Worm (Caenorhabditis elegans) whole organism, mixed stage, embryonic: Measurements from ENCODE around the gene nhr-156.

Source experiments
- M03D4.4 ChIP-seq: sonication (generic microtip); optimal IDR thresholded peaks from 2 replicates; lab custom pipeline; 2017; ENCODE audit warnings: mild to moderate bottlenecking, missing genetic modification characterization, missing compliant biosample characterization
- bed-3 ChIP-seq: fragments of 200-800 bp; sonication (Bioruptor generic); optimal IDR thresholded peaks from 3 replicates; lab custom pipeline; 2018; ENCODE audit warnings: mild to moderate bottlenecking, missing genetic modification characterization, moderate library complexity, missing compliant biosample characterization
- blmp-1 ChIP-seq: fragments of 150-350 bp; optimal IDR thresholded peaks from 2 replicates; lab custom pipeline; 2014; ENCODE audit warnings: missing biosample characterization, missing genetic modification characterization
- ceh-39 ChIP-seq: fragments of 150-350 bp; optimal IDR thresholded peaks from 2 replicates; lab custom pipeline; 2014; ENCODE audit warnings: missing biosample characterization, missing genetic modification characterization
- ceh-43 ChIP-seq: fragments of 200-800 bp; sonication (Bioruptor generic); optimal IDR thresholded peaks from 2 replicates; lab custom pipeline; 2018; ENCODE audit warnings: mild to moderate bottlenecking, missing genetic modification characterization, moderate library complexity, missing compliant biosample characterization
- ceh-83 ChIP-seq: fragments of 200-800 bp; sonication (Bioruptor generic); optimal IDR thresholded peaks from 2 replicates; lab custom pipeline; 2018; ENCODE audit warnings: mild to moderate bottlenecking, missing genetic modification characterization, missing compliant biosample characterization
- ces-1 ChIP-seq: fragments of 150-350 bp; optimal IDR thresholded peaks from 2 replicates; lab custom pipeline; 2014; ENCODE audit warnings: missing biosample characterization, missing genetic modification reagents, missing genetic modification characterization
- cnd-1 ChIP-seq: fragments of 200-800 bp; sonication (Bioruptor generic); optimal IDR thresholded peaks from 2 replicates; lab custom pipeline; 2018; ENCODE audit warnings: mild to moderate bottlenecking, missing genetic modification characterization, missing compliant biosample characterization
- drap-1 ChIP-seq: fragments of 200-800 bp; sonication (Bioruptor generic); optimal IDR thresholded peaks from 3 replicates; lab custom pipeline; 2018; ENCODE audit warnings: mild to moderate bottlenecking, missing genetic modification characterization, missing compliant biosample characterization
- elt-1 ChIP-seq: sonication (generic microtip); optimal IDR thresholded peaks from 2 replicates; lab custom pipeline; 2017; ENCODE audit warnings: missing genetic modification characterization, mild to moderate bottlenecking, missing compliant biosample characterization, antibody characterized with exemption, moderate library complexity, borderline replicate concordance; ENCODE audit not compliant: insufficient read depth
- elt-3 ChIP-seq: fragments of 150-350 bp; optimal IDR thresholded peaks from 2 replicates; lab custom pipeline; 2014; ENCODE audit warnings: missing biosample characterization, missing genetic modification characterization
- flh-1 ChIP-seq: fragments of 200-800 bp; sonication (Bioruptor generic); optimal IDR thresholded peaks from 2 replicates; lab custom pipeline; 2018; ENCODE audit warnings: mild to moderate bottlenecking, missing genetic modification characterization, moderate library complexity, missing compliant biosample characterization
- hlh-1 ChIP-seq: fragments of 150-350 bp; optimal IDR thresholded peaks from 2 replicates; lab custom pipeline; 2014; ENCODE audit warnings: missing biosample characterization, missing genetic modification reagents, missing genetic modification characterization
- lin-13 ChIP-seq: fragments of 150-350 bp; optimal IDR thresholded peaks from 2 replicates; lab custom pipeline; 2014; ENCODE audit warnings: missing biosample characterization, missing genetic modification characterization
- lin-32 ChIP-seq: fragments of 200-800 bp; sonication (Bioruptor generic); optimal IDR thresholded peaks from 2 replicates; lab custom pipeline; 2018; ENCODE audit warnings: mild to moderate bottlenecking, missing genetic modification characterization, missing compliant biosample characterization
- lsy-2 ChIP-seq: fragments of 150-350 bp; optimal IDR thresholded peaks from 2 replicates; lab custom pipeline; 2014; ENCODE audit warnings: missing biosample characterization, missing genetic modification characterization
- mab-5 ChIP-seq: fragments of 150-350 bp; optimal IDR thresholded peaks from 2 replicates; lab custom pipeline; 2014; ENCODE audit warnings: missing biosample characterization, missing genetic modification characterization
- mep-1 ChIP-seq: fragments of 150-350 bp; optimal IDR thresholded peaks from 2 replicates; lab custom pipeline; 2017; ENCODE audit warnings: missing biosample characterization, missing genetic modification reagents, missing genetic modification characterization, inconsistent platforms
- mls-2 ChIP-seq: sonication (generic microtip); optimal IDR thresholded peaks from 2 replicates; lab custom pipeline; 2016; ENCODE audit warnings: mild to moderate bottlenecking, missing genetic modification characterization, moderate library complexity, missing compliant biosample characterization
- nhr-12 ChIP-seq: fragments of 150-350 bp; optimal IDR thresholded peaks from 2 replicates; lab custom pipeline; 2014; ENCODE audit warnings: missing biosample characterization, missing genetic modification characterization
- nhr-2 ChIP-seq: fragments of 150-350 bp; optimal IDR thresholded peaks from 2 replicates; lab custom pipeline; 2014; ENCODE audit warnings: missing biosample characterization, missing genetic modification characterization
- nhr-237 ChIP-seq: fragments of 150-350 bp; optimal IDR thresholded peaks from 2 replicates; lab custom pipeline; 2014; ENCODE audit warnings: missing biosample characterization, missing genetic modification characterization
- nhr-28 ChIP-seq: fragments of 150-350 bp; optimal IDR thresholded peaks from 2 replicates; lab custom pipeline; 2014; ENCODE audit warnings: missing biosample characterization, missing genetic modification characterization
- nhr-76 ChIP-seq: sonication (generic microtip); optimal IDR thresholded peaks from 2 replicates; lab custom pipeline; 2017; ENCODE audit warnings: missing biosample characterization, missing genetic modification characterization
- pha-4 ChIP-seq: fragments of 150-350 bp; optimal IDR thresholded peaks from 2 replicates; lab custom pipeline; 2018; ENCODE audit warnings: missing biosample characterization, missing genetic modification reagents, missing genetic modification characterization
- snpc-4 ChIP-seq: fragments of 150-350 bp; optimal IDR thresholded peaks from 2 replicates; lab custom pipeline; 2014; ENCODE audit warnings: missing biosample characterization, missing genetic modification characterization
- sptf-1 ChIP-seq: sonication (generic microtip); optimal IDR thresholded peaks from 2 replicates; lab custom pipeline; 2017; ENCODE audit warnings: mild to moderate bottlenecking, missing genetic modification characterization, moderate library complexity, missing compliant biosample characterization
- tbx-8 ChIP-seq: fragments of 200-800 bp; sonication (Bioruptor generic); optimal IDR thresholded peaks from 2 replicates; lab custom pipeline; 2018; ENCODE audit warnings: mild to moderate bottlenecking, missing genetic modification characterization, moderate library complexity, missing compliant biosample characterization
- unc-39 ChIP-seq: fragments of 150-350 bp; optimal IDR thresholded peaks from 2 replicates; lab custom pipeline; 2014; ENCODE audit warnings: missing biosample characterization, missing genetic modification characterization
- unc-62 ChIP-seq: fragments of 150-350 bp; optimal IDR thresholded peaks from 2 replicates; lab custom pipeline; 2014; ENCODE audit warnings: missing biosample characterization, missing genetic modification reagents, missing genetic modification characterization
- zip-8 ChIP-seq: fragments of 150-350 bp; optimal IDR thresholded peaks from 2 replicates; lab custom pipeline; 2014; ENCODE audit warnings: missing biosample characterization, missing genetic modification characterization
- ztf-11 ChIP-seq: fragments of 150-350 bp; optimal IDR thresholded peaks from 2 replicates; lab custom pipeline; 2014; ENCODE audit warnings: missing biosample characterization, missing genetic modification characterization

Gene nhr-156

ce11 chrV:3912472-3912871 lies 6.6 kb downstream of the nhr-156 start, which contains the start of gene srx-68:
Gene srx-68, plus strand, starts transcription at chrV:3912772.
- TF ChIP-seq blmp-1 (tag; lab: Kevin White, UChicago) (no peak), mls-2 (tag; lab: Kevin White, UChicago) (no peak), bed-3 (GFP tag; lab: Kevin White, UChicago) (no peak), drap-1 (GFP tag; lab: Kevin White, UChicago) (no peak), ces-1 (GFP tag; lab: Kevin White, UChicago) (no peak), mep-1 (no peak), elt-1 (tag; lab: Kevin White, UChicago) (no peak), hlh-1 (tag; lab: Kevin White, UChicago) (no peak), nhr-237 (tag; lab: Kevin White, UChicago) (no peak), M03D4.4 (tag; lab: Kevin White, UChicago) (no peak), lsy-2 (tag; lab: Kevin White, UChicago) (no peak), ceh-39 (no peak), unc-39 (tag; lab: Kevin White, UChicago) (no peak), zip-8 (no peak), ceh-83 (GFP tag; lab: Kevin White, UChicago) (no peak), ztf-11 (tag; lab: Kevin White, UChicago) (no peak), lin-13 (tag; lab: Kevin White, UChicago) (no peak), nhr-2 (no peak), nhr-12 (tag; lab: Kevin White, UChicago) (no peak)

- TF ChIP-seq unc-39 (tag; lab: Kevin White, UChicago) (no peak), lin-32 (GFP tag; lab: Kevin White, UChicago) (no peak), snpc-4 (tag; lab: Kevin White, UChicago) (no peak), M03D4.4 (tag; lab: Kevin White, UChicago) (no peak), tbx-8 (GFP tag; lab: Kevin White, UChicago) (no peak), mab-5 (tag; lab: Kevin White, UChicago) (no peak), sptf-1 (tag; lab: Kevin White, UChicago) (no peak)
Observed at ce11 chrV:3913131-3913530, 7.2 kb downstream of the nhr-156 start.

ce11 chrV:3916480-3916879 lies 10.6 kb downstream of the nhr-156 start, which contains the start of gene srx-67:
Gene srx-67, plus strand, starts transcription at chrV:3916780.
- TF ChIP-seq mls-2 (tag; lab: Kevin White, UChicago): no peak
- TF ChIP-seq nhr-12 (tag; lab: Kevin White, UChicago): no peak
- TF ChIP-seq ztf-11 (tag; lab: Kevin White, UChicago): no peak

ce11 chrV:3919289-3919688 lies 13.4 kb downstream of the nhr-156 start, which contains the start of gene srx-66:
Gene srx-66, plus strand, starts transcription at chrV:3919589.
- TF ChIP-seq ces-1 (GFP tag; lab: Kevin White, UChicago) (no peak), hlh-1 (tag; lab: Kevin White, UChicago) (no peak), elt-3 (no peak), mep-1 (no peak), lsy-2 (tag; lab: Kevin White, UChicago) (no peak), ceh-43 (GFP tag; lab: Kevin White, UChicago) (no peak), blmp-1 (tag; lab: Kevin White, UChicago) (no peak), nhr-12 (tag; lab: Kevin White, UChicago) (no peak), zip-8 (no peak), ztf-11 (tag; lab: Kevin White, UChicago) (no peak)

- TF ChIP-seq lin-13 (tag; lab: Kevin White, UChicago): no peak
- no peak for TF ChIP-seq flh-1 (GFP tag; lab: Kevin White, UChicago)
- TF ChIP-seq blmp-1 (tag; lab: Kevin White, UChicago): no peak
- no peak for TF ChIP-seq unc-39 (tag; lab: Kevin White, UChicago)
- no peak for TF ChIP-seq unc-62 (GFP tag; lab: Kevin White, UChicago)
- TF ChIP-seq nhr-28 (tag; lab: Kevin White, UChicago): no peak
- TF ChIP-seq mls-2 (tag; lab: Kevin White, UChicago): no peak
- TF ChIP-seq cnd-1: no peak
- no peak for TF ChIP-seq pha-4
- TF ChIP-seq drap-1 (GFP tag; lab: Kevin White, UChicago): no peak
- TF ChIP-seq mab-5 (tag; lab: Kevin White, UChicago): no peak
- no peak for TF ChIP-seq bed-3 (GFP tag; lab: Kevin White, UChicago)
- no peak for TF ChIP-seq mep-1
- TF ChIP-seq nhr-76 (tag; lab: Kevin White, UChicago): no peak
- no peak for TF ChIP-seq nhr-12 (tag; lab: Kevin White, UChicago)
Observed at ce11 chrV:3921635-3922034, 15.7 kb downstream of the nhr-156 start, which contains the start of gene srx-65. Gene srx-65, plus strand, starts transcription at chrV:3921935.
